Worm (Caenorhabditis elegans) whole organism, L2 larva: ENCODE data around the gene Y49E10.30.

ENCODE experiments used
- alr-1 ChIP-seq: fragments of 150-350 bp; optimal IDR thresholded peaks from 2 replicates; lab custom pipeline; 2014; ENCODE audit warnings: missing biosample characterization, missing genetic modification characterization
- ama-1 ChIP-seq: fragments of 150-350 bp; optimal IDR thresholded peaks from 2 replicates; lab custom pipeline; 2018; ENCODE audit warnings: inconsistent platforms
- ceh-16 ChIP-seq: fragments of 150-350 bp; optimal IDR thresholded peaks from 2 replicates; lab custom pipeline; 2014; ENCODE audit warnings: missing biosample characterization, missing genetic modification characterization
- fos-1 ChIP-seq: fragments of 150-350 bp; optimal IDR thresholded peaks from 2 replicates; lab custom pipeline; 2014; ENCODE audit warnings: missing biosample characterization, missing genetic modification characterization
- lin-13 ChIP-seq: fragments of 150-350 bp; optimal IDR thresholded peaks from 2 replicates; lab custom pipeline; 2014; ENCODE audit warnings: missing biosample characterization, missing genetic modification reagents, missing genetic modification characterization
- lin-39 ChIP-seq: fragments of 150-350 bp; optimal IDR thresholded peaks from 2 replicates; lab custom pipeline; 2014; ENCODE audit warnings: missing biosample characterization, missing genetic modification reagents, missing genetic modification characterization
- nhr-11 ChIP-seq: fragments of 150-350 bp; optimal IDR thresholded peaks from 2 replicates; lab custom pipeline; 2014; ENCODE audit warnings: missing biosample characterization, missing genetic modification characterization
- nhr-237 ChIP-seq: fragments of 150-350 bp; optimal IDR thresholded peaks from 2 replicates; lab custom pipeline; 2014; ENCODE audit warnings: missing biosample characterization, missing genetic modification characterization
- ztf-11 ChIP-seq: sonication (generic microtip); optimal IDR thresholded peaks from 2 replicates; lab custom pipeline; 2017; ENCODE audit warnings: missing biosample characterization, missing genetic modification characterization
- ztf-4 ChIP-seq: fragments of 150-350 bp; optimal IDR thresholded peaks from 2 replicates; lab custom pipeline; 2014; ENCODE audit warnings: missing biosample characterization, missing genetic modification characterization

DNA sequence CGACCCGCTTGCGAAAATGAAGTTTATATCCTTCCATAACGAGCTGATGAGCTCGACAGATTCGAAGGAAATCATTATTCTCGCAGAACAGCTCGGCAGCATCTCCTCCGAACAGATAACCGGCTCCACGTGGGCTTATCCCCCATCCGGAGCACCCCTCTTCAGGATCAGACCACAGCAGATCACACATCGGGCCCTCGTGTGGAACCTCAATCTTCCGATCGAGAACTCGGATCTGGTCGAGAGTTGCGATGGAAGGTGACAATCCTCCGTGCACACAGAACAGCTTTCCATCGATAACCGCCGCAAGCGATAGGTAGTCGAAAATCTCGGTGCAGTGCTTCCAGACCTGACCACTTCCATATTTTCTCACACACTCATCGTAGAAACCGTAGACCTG is 11.1 kb upstream of the Y49E10.30 start:
- no peak for TF ChIP-seq ztf-4 (tag; lab: Kevin White, UChicago)
- TF ChIP-seq ztf-11: no peak
- TF ChIP-seq alr-1 (tag; lab: Kevin White, UChicago): no peak
- no peak for TF ChIP-seq nhr-11 (tag; lab: Kevin White, UChicago)
- TF ChIP-seq nhr-237 (tag; lab: Kevin White, UChicago): no peak
- no peak for TF ChIP-seq lin-39 (tag; lab: Kevin White, UChicago)
- TF ChIP-seq ama-1 (lab: Kevin White, UChicago): no peak
- no peak for TF ChIP-seq ceh-16 (tag; lab: Kevin White, UChicago)
- no peak for TF ChIP-seq lin-13 (GFP tag; lab: Kevin White, UChicago)
- no peak for TF ChIP-seq fos-1 (tag; lab: Kevin White, UChicago)
